Worm (Caenorhabditis elegans) whole organism, late embryonic: Measurements from ENCODE around the gene ears-2.

Experiments used
- C08G9.2 ChIP-seq: sonication (generic microtip); optimal IDR thresholded peaks from 2 replicates; lab custom pipeline; 2016; ENCODE audit warnings: mild to moderate bottlenecking, missing genetic modification characterization, moderate library complexity, missing compliant biosample characterization
- K02D7.2 ChIP-seq: sonication (generic microtip); optimal IDR thresholded peaks from 2 replicates; lab custom pipeline; 2017; ENCODE audit warnings: mild to moderate bottlenecking, missing genetic modification characterization, missing compliant biosample characterization
- Y22D7AL.16 ChIP-seq: sonication (generic microtip); optimal IDR thresholded peaks from 2 replicates; lab custom pipeline; 2016; ENCODE audit warnings: missing genetic modification characterization, missing compliant biosample characterization
- ahr-1 ChIP-seq: sonication (generic microtip); optimal IDR thresholded peaks from 2 replicates; lab custom pipeline; 2016; ENCODE audit warnings: missing genetic modification characterization, missing compliant biosample characterization
- ama-1 ChIP-seq: fragments of 150-350 bp; optimal IDR thresholded peaks from 2 replicates; lab custom pipeline; 2014
- ceh-14 ChIP-seq: sonication (generic microtip); optimal IDR thresholded peaks from 2 replicates; lab custom pipeline; 2016; ENCODE audit warnings: missing genotype, missing genetic modification characterization, missing compliant biosample characterization
- ceh-18 ChIP-seq: sonication (generic microtip); optimal IDR thresholded peaks from 2 replicates; lab custom pipeline; 2016; ENCODE audit warnings: missing genetic modification characterization, missing compliant biosample characterization
- ceh-19 ChIP-seq: fragments of 200-800 bp; sonication (Bioruptor generic); optimal IDR thresholded peaks from 2 replicates; lab custom pipeline; 2018; ENCODE audit warnings: mild to moderate bottlenecking, missing genetic modification characterization, missing compliant biosample characterization
- ceh-31 ChIP-seq: sonication (generic microtip); optimal IDR thresholded peaks from 2 replicates; lab custom pipeline; 2016; ENCODE audit warnings: missing genetic modification characterization, missing compliant biosample characterization
- ceh-48 ChIP-seq: sonication (generic microtip); optimal IDR thresholded peaks from 2 replicates; lab custom pipeline; 2016; ENCODE audit warnings: missing genetic modification characterization, inconsistent platforms, missing compliant biosample characterization
- ceh-9 ChIP-seq: sonication (generic microtip); optimal IDR thresholded peaks from 2 replicates; lab custom pipeline; 2016; ENCODE audit warnings: mild to moderate bottlenecking, missing genetic modification characterization, inconsistent platforms, missing compliant biosample characterization
- che-1 ChIP-seq: sonication (generic microtip); optimal IDR thresholded peaks from 2 replicates; lab custom pipeline; 2016; ENCODE audit warnings: mild to moderate bottlenecking, missing genetic modification characterization, missing compliant biosample characterization
- dmd-4 ChIP-seq: sonication (generic microtip); optimal IDR thresholded peaks from 2 replicates; lab custom pipeline; 2016; ENCODE audit warnings: borderline replicate concordance, missing genetic modification characterization, missing compliant biosample characterization
- dve-1 ChIP-seq: sonication (generic microtip); optimal IDR thresholded peaks from 2 replicates; lab custom pipeline; 2017; ENCODE audit warnings: antibody characterized with exemption, mild to moderate bottlenecking, missing genetic modification characterization, missing compliant biosample characterization
- elt-2 ChIP-seq: sonication (generic microtip); optimal IDR thresholded peaks from 2 replicates; lab custom pipeline; 2016; ENCODE audit warnings: missing genetic modification reagents, missing genetic modification characterization, missing compliant biosample characterization
- fax-1 ChIP-seq: sonication (generic microtip); optimal IDR thresholded peaks from 2 replicates; lab custom pipeline; 2016; ENCODE audit warnings: missing genotype, missing genetic modification characterization, missing compliant biosample characterization
- fkh-6 ChIP-seq: sonication (generic microtip); optimal IDR thresholded peaks from 2 replicates; lab custom pipeline; 2016; ENCODE audit warnings: missing genetic modification characterization, missing compliant biosample characterization
- lim-6 ChIP-seq: sonication (generic microtip); optimal IDR thresholded peaks from 2 replicates; lab custom pipeline; 2016; ENCODE audit warnings: missing genetic modification characterization, missing compliant biosample characterization
- mec-3 ChIP-seq: sonication (generic microtip); optimal IDR thresholded peaks from 2 replicates; lab custom pipeline; 2016; ENCODE audit warnings: borderline replicate concordance, missing genetic modification characterization, missing compliant biosample characterization
- nfya-1 ChIP-seq: sonication (generic microtip); optimal IDR thresholded peaks from 2 replicates; lab custom pipeline; 2017; ENCODE audit warnings: missing genetic modification characterization, mild to moderate bottlenecking, missing compliant biosample characterization, antibody characterized with exemption, moderate library complexity
- nhr-232 ChIP-seq: sonication (generic microtip); optimal IDR thresholded peaks from 2 replicates; lab custom pipeline; 2016; ENCODE audit warnings: missing genetic modification characterization, missing compliant biosample characterization
- npax-4 ChIP-seq: sonication (generic microtip); optimal IDR thresholded peaks from 2 replicates; lab custom pipeline; 2016; ENCODE audit warnings: missing genetic modification characterization, missing compliant biosample characterization
- odd-2 ChIP-seq: sonication (generic microtip); optimal IDR thresholded peaks from 2 replicates; lab custom pipeline; 2017; ENCODE audit warnings: antibody characterized with exemption, mild to moderate bottlenecking, missing genetic modification characterization, missing compliant biosample characterization
- pha-4 ChIP-seq: fragments of 150-350 bp; optimal IDR thresholded peaks from 2 replicates; lab custom pipeline; 2018; ENCODE audit warnings: missing biosample characterization, missing genetic modification reagents, missing genetic modification characterization
- ref-2 ChIP-seq: sonication (generic microtip); optimal IDR thresholded peaks from 2 replicates; lab custom pipeline; 2016; ENCODE audit warnings: missing genetic modification characterization, missing compliant biosample characterization
- rnt-1 ChIP-seq: sonication (generic microtip); optimal IDR thresholded peaks from 2 replicates; lab custom pipeline; 2016; ENCODE audit warnings: missing genetic modification characterization, missing compliant biosample characterization
- syd-9 ChIP-seq: sonication (generic microtip); optimal IDR thresholded peaks from 2 replicates; lab custom pipeline; 2016; ENCODE audit warnings: mild to moderate bottlenecking, missing genetic modification characterization, moderate library complexity, missing compliant biosample characterization
- tbx-2 ChIP-seq: sonication (generic microtip); optimal IDR thresholded peaks from 2 replicates; lab custom pipeline; 2016; ENCODE audit warnings: missing genetic modification characterization, missing compliant biosample characterization
- unc-42 ChIP-seq: sonication (generic microtip); optimal IDR thresholded peaks from 2 replicates; lab custom pipeline; 2016; ENCODE audit warnings: missing genotype, missing genetic modification characterization, missing compliant biosample characterization
- unc-55 ChIP-seq: sonication (generic microtip); optimal IDR thresholded peaks from 2 replicates; lab custom pipeline; 2017; ENCODE audit warnings: missing biosample characterization, missing genetic modification reagents, missing genetic modification characterization
- unc-86 ChIP-seq: sonication (generic microtip); optimal IDR thresholded peaks from 2 replicates; lab custom pipeline; 2016; ENCODE audit warnings: missing genetic modification characterization, missing compliant biosample characterization
- zip-5 ChIP-seq: sonication (generic microtip); optimal IDR thresholded peaks from 2 replicates; lab custom pipeline; 2016; ENCODE audit warnings: missing genetic modification characterization, missing compliant biosample characterization
- ztf-16 ChIP-seq: sonication (generic microtip); optimal IDR thresholded peaks from 2 replicates; lab custom pipeline; 2017; ENCODE audit warnings: missing genetic modification characterization, missing compliant biosample characterization

The ears-2 gene

DNA sequence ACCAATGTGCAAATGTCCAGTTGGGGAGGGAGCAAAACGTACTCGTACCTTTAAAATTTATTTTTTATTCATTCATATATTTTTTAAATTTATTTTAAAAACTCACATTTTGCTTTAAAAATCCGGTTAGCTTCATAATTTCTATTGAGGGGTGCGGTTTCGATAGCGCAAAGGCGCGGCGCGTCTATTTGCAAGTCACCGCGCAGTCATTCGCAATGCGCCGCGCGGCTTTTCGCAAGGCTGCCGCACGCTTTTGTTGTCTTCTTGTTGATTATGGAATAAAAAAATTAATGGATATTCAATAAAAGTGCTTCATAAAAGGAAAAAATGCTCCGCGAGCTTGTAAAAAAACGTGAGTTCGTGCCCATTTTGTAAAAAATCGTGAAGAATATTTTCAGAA, at the start of gene ears-2, which contains the start of gene uncp-18 (continued):
- TF ChIP-seq pha-4 (tag; lab: Kevin White, UChicago), result no peak
- peak; percentile 93 for TF ChIP-seq mec-3 (tag; lab: Kevin White, UChicago)
- peak; percentile 93 for TF ChIP-seq nfya-1
- peak; percentile 99 for TF ChIP-seq ztf-16
- TF ChIP-seq odd-2, result peak; percentile 88
- peak; percentile 92 for TF ChIP-seq che-1 (tag; lab: Kevin White, UChicago)
- TF ChIP-seq ref-2 (tag; lab: Kevin White, UChicago), result peak; percentile 99
- TF ChIP-seq lim-6, result peak; percentile 99
- TF ChIP-seq dve-1 (tag; lab: Kevin White, UChicago), result peak; percentile 58
- TF ChIP-seq ahr-1 (tag; lab: Kevin White, UChicago), result peak; percentile 99
- peak; percentile 93 for TF ChIP-seq ceh-18
- peak; percentile 98 for TF ChIP-seq K02D7.2 (tag; lab: Kevin White, UChicago)
- peak; percentile 96 for TF ChIP-seq npax-4 (tag; lab: Kevin White, UChicago)
- peak; percentile 97 for TF ChIP-seq C08G9.2
- peak; percentile 98 for TF ChIP-seq dmd-4
- TF ChIP-seq ceh-14 (tag; lab: Kevin White, UChicago), result peak; percentile 99

DNA sequence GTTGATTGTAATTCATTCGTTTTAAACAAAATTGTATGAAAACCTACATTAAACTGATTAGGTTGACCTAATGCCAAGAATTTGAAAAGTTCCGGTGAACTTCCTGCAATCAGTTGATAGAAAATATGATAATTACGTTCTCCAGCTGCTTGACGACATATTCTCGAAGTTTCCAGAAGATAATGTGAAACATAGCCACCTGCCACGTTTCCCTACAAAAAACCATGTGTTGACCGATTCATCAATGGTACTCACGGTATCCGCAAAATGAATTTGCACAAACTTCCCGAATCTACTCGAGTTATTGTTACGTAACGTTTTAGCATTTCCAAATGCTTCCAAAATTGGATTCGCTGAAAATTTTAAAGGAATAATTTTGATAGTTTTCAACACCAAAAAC, 48.1 kb upstream of the ears-2 start:
- no peak for TF ChIP-seq unc-42 (tag; lab: Kevin White, UChicago)
- no peak for TF ChIP-seq rnt-1 (tag; lab: Kevin White, UChicago)
- TF ChIP-seq syd-9 (tag; lab: Kevin White, UChicago), result no peak
- no peak for TF ChIP-seq unc-86
- TF ChIP-seq zip-5 (tag; lab: Kevin White, UChicago), result no peak

- TF ChIP-seq fkh-6 (no peak), fax-1 (no peak), elt-2 (tag; lab: Kevin White, UChicago) (no peak)
- TF ChIP-seq, all 69 proteins: peak for 0
Observed at ce11 chrIV:428869-429268, 38.6 kb upstream of the ears-2 start, which contains the start of gene Y66H1A.5. TSS of gene Y66H1A.5 (minus strand) at chrIV:429133.

DNA sequence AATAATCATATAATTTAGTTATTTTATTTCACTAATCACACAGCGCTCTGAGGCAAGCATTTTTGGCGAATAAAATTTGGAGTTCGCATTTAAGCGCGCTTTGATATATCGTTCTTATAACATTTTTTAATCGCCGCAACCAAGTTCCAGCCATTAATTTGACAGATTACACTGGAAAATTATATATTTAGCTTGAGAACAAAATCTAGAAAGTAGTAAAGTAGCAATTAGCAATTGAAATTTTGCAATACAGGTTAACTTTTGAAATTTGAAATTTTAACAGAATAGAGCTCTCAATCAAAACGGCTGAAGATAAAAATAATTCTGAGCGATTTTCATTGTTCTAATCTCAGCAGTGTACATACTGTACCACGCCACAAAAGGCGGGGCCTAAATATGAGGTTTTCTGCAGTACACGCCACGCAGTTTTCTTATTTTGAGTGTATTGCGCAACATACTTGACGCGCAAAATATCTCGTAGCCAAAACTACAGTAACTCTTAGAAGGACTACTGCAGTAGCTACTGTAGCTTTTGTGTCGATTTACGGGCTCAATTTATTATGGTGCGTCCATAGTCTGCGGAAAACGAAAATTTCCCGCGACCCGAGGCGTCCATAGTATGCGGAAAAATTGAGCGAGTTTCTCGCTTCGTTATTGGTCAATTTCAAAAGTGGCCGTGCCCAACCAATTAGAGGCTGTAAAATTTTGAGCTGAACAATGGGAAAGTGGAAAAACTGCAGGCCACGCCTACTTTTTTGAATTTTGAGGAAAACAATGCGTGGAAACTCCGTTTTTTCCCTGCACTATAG, 37.0 kb upstream of the ears-2 start:
- no peak for TF ChIP-seq ref-2 (tag; lab: Kevin White, UChicago)

DNA sequence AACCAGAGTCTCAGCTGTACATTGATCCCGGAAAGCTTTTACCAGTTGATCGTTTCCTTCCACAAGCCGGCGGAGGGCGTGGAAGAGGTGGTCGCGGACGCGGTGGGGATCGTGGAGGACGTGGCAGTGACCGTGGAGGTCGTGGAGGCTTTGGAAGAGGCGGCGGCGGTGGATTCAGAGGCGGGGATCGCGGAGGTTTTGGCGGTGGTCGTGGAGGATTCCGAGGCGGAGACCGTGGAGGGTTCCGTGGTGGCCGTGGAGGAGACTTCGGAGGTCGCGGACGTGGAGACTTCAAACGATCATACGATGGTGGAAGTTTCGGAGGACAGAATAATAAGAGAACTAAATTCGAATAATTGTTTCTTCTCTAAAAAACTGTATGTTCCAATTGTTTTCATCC, 36.3 kb upstream of the ears-2 start:
- TF ChIP-seq ceh-9 (tag; lab: Kevin White, UChicago), result no peak
- no peak for TF ChIP-seq ceh-31 (tag; lab: Kevin White, UChicago)
- no peak for TF ChIP-seq unc-55 (GFP tag; lab: Kevin White, UChicago)
- no peak for TF ChIP-seq ama-1 (lab: Kevin White, UChicago)
- no peak for TF ChIP-seq ztf-16
- no peak for TF ChIP-seq ceh-19 (GFP tag; lab: Kevin White, UChicago)
- no peak for TF ChIP-seq tbx-2 (tag; lab: Kevin White, UChicago)
- TF ChIP-seq nhr-232, result no peak

ce11 chrIV:425995-426394, 35.7 kb upstream of the ears-2 start, which contains the start of gene garr-1:
TSS of gene garr-1 (plus strand) at chrIV:426168.
- TF ChIP-seq odd-2, result no peak
- TF ChIP-seq, all 69 proteins: peak for 0

ce11 chrIV:425546-425945, 35.3 kb upstream of the ears-2 start:
- TF ChIP-seq ceh-48 (tag; lab: Kevin White, UChicago), result peak; percentile 56
- TF ChIP-seq nfya-1, result peak; percentile 11
- no peak for TF ChIP-seq Y22D7AL.16
